Worm (Caenorhabditis elegans) whole organism, young adult: ENCODE results near the gene Y39A1C.1.

Experiments
- B0019.2 ChIP-seq: fragments of 200-800 bp; sonication (Bioruptor generic); conservative IDR thresholded peaks from 2 replicates; pipeline ENCODE4 v1.3.6; 2022; ENCODE audit warnings: missing genetic modification reagents, missing genetic modification characterization, missing compliant biosample characterization
- B0035.1 ChIP-seq: sonication (generic microtip); optimal IDR thresholded peaks from 2 replicates; lab custom pipeline; 2016; ENCODE audit warnings: missing genetic modification characterization, mild to moderate bottlenecking, missing compliant biosample characterization, missing genotype, missing genetic modification reagents
- C06A6.2 ChIP-seq: fragments of 200-800 bp; sonication (Bioruptor generic); conservative IDR thresholded peaks from 2 replicates; pipeline ENCODE4 v1.3.6; 2022; ENCODE audit warnings: missing genetic modification characterization, missing compliant biosample characterization
- D2030.7 ChIP-seq: fragments of 200-800 bp; sonication (Bioruptor generic); IDR thresholded peaks from 2 replicates; pipeline ENCODE4 v1.3.6; 2022; ENCODE audit warnings: missing genetic modification reagents, missing genetic modification characterization, missing compliant biosample characterization
- F33H1.4 ChIP-seq: fragments of 200-800 bp; sonication (Bioruptor generic); IDR thresholded peaks from 2 replicates; pipeline ENCODE4 v1.3.6; 2022; ENCODE audit warnings: missing genetic modification reagents, missing genetic modification characterization, missing compliant biosample characterization
- F37B4.10 ChIP-seq: fragments of 200-800 bp; sonication (Bioruptor generic); IDR thresholded peaks from 2 replicates; pipeline ENCODE4 v1.3.6; 2022; ENCODE audit warnings: missing genetic modification characterization, missing compliant biosample characterization
- F49E8.2 ChIP-seq: sonication (generic microtip); optimal IDR thresholded peaks from 3 replicates; lab custom pipeline; 2017; ENCODE audit warnings: missing genetic modification characterization, mild to moderate bottlenecking, missing compliant biosample characterization, antibody characterized with exemption, moderate library complexity; ENCODE audit not compliant: insufficient read depth
- Y53G8AR.9 ChIP-seq: fragments of 200-800 bp; sonication (Bioruptor generic); conservative IDR thresholded peaks from 2 replicates; pipeline ENCODE4 v1.3.6; 2022; ENCODE audit warnings: missing genetic modification reagents, missing genetic modification characterization, missing compliant biosample characterization
- Y56A3A.18 ChIP-seq: fragments of 200-800 bp; sonication (Bioruptor generic); IDR thresholded peaks from 2 replicates; pipeline ENCODE4 v1.3.6; 2022; ENCODE audit warnings: missing genetic modification reagents, missing genetic modification characterization, missing compliant biosample characterization
- Y95B8A.8 ChIP-seq: fragments of 200-800 bp; sonication (Bioruptor generic); IDR thresholded peaks from 2 replicates; pipeline ENCODE4 v1.3.6; 2022; ENCODE audit warnings: missing genetic modification reagents, missing genetic modification characterization, missing compliant biosample characterization
- ZK185.1 ChIP-seq: sonication (generic microtip); optimal IDR thresholded peaks from 2 replicates; lab custom pipeline; 2016; ENCODE audit warnings: mild to moderate bottlenecking, missing genetic modification characterization, missing compliant biosample characterization; ENCODE audit not compliant: poor library complexity, severe bottlenecking
- akir-1 ChIP-seq: fragments of 200-800 bp; sonication (Bioruptor generic); optimal IDR thresholded peaks from 2 replicates; lab custom pipeline; 2018; ENCODE audit warnings: mild to moderate bottlenecking, missing genetic modification characterization, moderate library complexity, missing compliant biosample characterization
- atf-7 ChIP-seq: sonication (generic microtip); optimal IDR thresholded peaks from 2 replicates; lab custom pipeline; 2017; ENCODE audit warnings: mild to moderate bottlenecking, missing genetic modification characterization, missing compliant biosample characterization
- bed-1 ChIP-seq: fragments of 200-800 bp; sonication (Bioruptor generic); IDR thresholded peaks from 2 replicates; pipeline ENCODE4 v1.3.6; 2022; ENCODE audit warnings: missing genetic modification reagents, missing genetic modification characterization, missing compliant biosample characterization
- ccch-3 ChIP-seq: fragments of 200-800 bp; sonication (Bioruptor generic); optimal IDR thresholded peaks from 2 replicates; lab custom pipeline; 2018; ENCODE audit warnings: mild to moderate bottlenecking, missing genetic modification characterization, missing compliant biosample characterization
- cebp-1 ChIP-seq, 2 experiments: fragments of 200-800 bp in 1 of 2; sonication (Bioruptor generic) in 1 of 2; sonication (generic microtip) in 1 of 2; IDR thresholded peaks in 1 of 2; optimal IDR thresholded peaks in 1 of 2; 2 replicates each; pipeline versions ENCODE4 v1.3.6 to Lab custom; 2017 to 2022; ENCODE audit warnings: missing compliant biosample characterization in 2 of 2, missing genetic modification characterization in 2 of 2, mild to moderate bottlenecking in 1 of 2, missing genetic modification reagents in 1 of 2, moderate library complexity in 1 of 2
- ceh-27 ChIP-seq: fragments of 200-800 bp; sonication (Bioruptor generic); optimal IDR thresholded peaks from 2 replicates; lab custom pipeline; 2018; ENCODE audit warnings: mild to moderate bottlenecking, missing genetic modification characterization, moderate library complexity, missing compliant biosample characterization
- ceh-40 ChIP-seq: fragments of 200-800 bp; sonication (Bioruptor generic); IDR thresholded peaks from 2 replicates; pipeline ENCODE4 v1.3.6; 2022; ENCODE audit warnings: missing genetic modification characterization, missing compliant biosample characterization
- ceh-91 ChIP-seq: fragments of 200-800 bp; sonication (Bioruptor generic); IDR thresholded peaks from 2 replicates; pipeline ENCODE4 v1.3.6; 2022; ENCODE audit warnings: missing genetic modification reagents, missing genetic modification characterization, missing compliant biosample characterization
- die-1 ChIP-seq: sonication (generic microtip); optimal IDR thresholded peaks from 2 replicates; lab custom pipeline; 2016; ENCODE audit warnings: missing genotype, mild to moderate bottlenecking, missing genetic modification characterization, missing compliant biosample characterization
- dpl-1 ChIP-seq: fragments of 150-350 bp; optimal IDR thresholded peaks from 2 replicates; lab custom pipeline; 2014; ENCODE audit warnings: missing biosample characterization, missing genetic modification reagents, missing genetic modification characterization
- efl-1 ChIP-seq: fragments of 150-350 bp; optimal IDR thresholded peaks from 2 replicates; lab custom pipeline; 2014; ENCODE audit warnings: missing biosample characterization, missing genetic modification reagents, missing genetic modification characterization
- egrh-3 ChIP-seq: fragments of 200-800 bp; sonication (Bioruptor generic); IDR thresholded peaks from 2 replicates; pipeline ENCODE4 v1.3.6; 2022; ENCODE audit warnings: missing genetic modification reagents, missing genetic modification characterization, missing compliant biosample characterization
- ekl-4 ChIP-seq: fragments of 200-800 bp; sonication (Bioruptor generic); IDR thresholded peaks from 2 replicates; pipeline ENCODE4 v1.3.6; 2022; ENCODE audit warnings: missing genetic modification reagents, missing genetic modification characterization, missing compliant biosample characterization
- gei-17 ChIP-seq: fragments of 200-800 bp; sonication (Bioruptor generic); optimal IDR thresholded peaks from 2 replicates; lab custom pipeline; 2018; ENCODE audit warnings: mild to moderate bottlenecking, missing genetic modification characterization, missing compliant biosample characterization
- hlh-12 ChIP-seq: sonication (generic microtip); optimal IDR thresholded peaks from 2 replicates; lab custom pipeline; 2016; ENCODE audit warnings: missing genetic modification characterization, missing compliant biosample characterization
- hmg-1.2 ChIP-seq: fragments of 200-800 bp; sonication (Bioruptor generic); IDR thresholded peaks from 2 replicates; pipeline ENCODE4 v1.3.6; 2022; ENCODE audit warnings: missing genetic modification reagents, missing genetic modification characterization, missing compliant biosample characterization
- hsf-1 ChIP-seq: fragments of 200-800 bp; sonication (Bioruptor generic); IDR thresholded peaks from 2 replicates; pipeline ENCODE4 v1.3.6; 2022; ENCODE audit warnings: missing genetic modification reagents, missing genetic modification characterization, missing compliant biosample characterization
- lsl-1 ChIP-seq: fragments of 200-800 bp; sonication (Bioruptor generic); optimal IDR thresholded peaks from 2 replicates; lab custom pipeline; 2018; ENCODE audit warnings: mild to moderate bottlenecking, missing genetic modification characterization, moderate library complexity, missing compliant biosample characterization
- lsy-27 ChIP-seq: sonication (generic microtip); optimal IDR thresholded peaks from 2 replicates; lab custom pipeline; 2017; ENCODE audit warnings: missing genetic modification characterization, mild to moderate bottlenecking, missing compliant biosample characterization, antibody characterized with exemption, missing genotype, borderline replicate concordance; ENCODE audit not compliant: insufficient read depth
- madf-10 ChIP-seq: sonication (generic microtip); optimal IDR thresholded peaks from 2 replicates; lab custom pipeline; 2016; ENCODE audit warnings: mild to moderate bottlenecking, missing genetic modification characterization, missing compliant biosample characterization
- madf-6 ChIP-seq: fragments of 200-800 bp; sonication (Bioruptor generic); IDR thresholded peaks from 2 replicates; pipeline ENCODE4 v1.3.6; 2022; ENCODE audit warnings: missing genetic modification reagents, missing genetic modification characterization, missing compliant biosample characterization
- nfya-1 ChIP-seq: sonication (generic microtip); optimal IDR thresholded peaks from 2 replicates; lab custom pipeline; 2017; ENCODE audit warnings: antibody characterized with exemption, missing compliant biosample characterization, missing genetic modification characterization, borderline replicate concordance; ENCODE audit not compliant: insufficient read depth
- nfyb-1 ChIP-seq: fragments of 200-800 bp; sonication (Bioruptor generic); IDR thresholded peaks from 2 replicates; pipeline ENCODE4 v1.3.6; 2022; ENCODE audit warnings: missing genetic modification reagents, missing genetic modification characterization, missing compliant biosample characterization
- nhr-27 ChIP-seq: fragments of 200-800 bp; sonication (Bioruptor generic); optimal IDR thresholded peaks from 2 replicates; lab custom pipeline; 2018; ENCODE audit warnings: mild to moderate bottlenecking, missing genetic modification characterization, moderate library complexity, missing compliant biosample characterization
- nhr-80 ChIP-seq: sonication (generic microtip); optimal IDR thresholded peaks from 2 replicates; lab custom pipeline; 2016; ENCODE audit warnings: missing genetic modification characterization, missing compliant biosample characterization
- pbrm-1 ChIP-seq: fragments of 200-800 bp; sonication (Bioruptor generic); IDR thresholded peaks from 2 replicates; pipeline ENCODE4 v1.3.6; 2022; ENCODE audit warnings: missing genetic modification reagents, missing genetic modification characterization, missing compliant biosample characterization
- rpc-1 ChIP-seq, 2 experiments: fragments of 150-350 bp in 1 of 2; sonication (generic microtip) in 1 of 2; optimal IDR thresholded peaks; 2 replicates each; lab custom pipeline; 2014 to 2018; ENCODE audit warnings: missing biosample characterization in 1 of 2, missing genetic modification characterization in 1 of 2, missing genetic modification reagents in 1 of 2, missing genotype in 1 of 2
- snpc-1.1 ChIP-seq: sonication (generic microtip); optimal IDR thresholded peaks from 2 replicates; lab custom pipeline; 2017; ENCODE audit warnings: missing genetic modification characterization, mild to moderate bottlenecking, missing compliant biosample characterization, antibody characterized with exemption, moderate library complexity, missing genotype, missing genetic modification reagents; ENCODE audit not compliant: insufficient read depth
- tbp1 ChIP-seq: fragments of 200-800 bp; sonication (Bioruptor generic); optimal IDR thresholded peaks from 2 replicates; lab custom pipeline; 2018; ENCODE audit warnings: mild to moderate bottlenecking, missing genetic modification characterization, missing compliant biosample characterization
- tlf-1 ChIP-seq: fragments of 200-800 bp; sonication (Bioruptor generic); optimal IDR thresholded peaks from 2 replicates; lab custom pipeline; 2018; ENCODE audit warnings: mild to moderate bottlenecking, missing genetic modification characterization, missing compliant biosample characterization
- unc-130 ChIP-seq: sonication (generic microtip); optimal IDR thresholded peaks from 2 replicates; lab custom pipeline; 2016; ENCODE audit warnings: missing genetic modification reagents, missing genetic modification characterization, missing compliant biosample characterization
- xnd-1 ChIP-seq: sonication (generic microtip); optimal IDR thresholded peaks from 2 replicates; lab custom pipeline; 2016; ENCODE audit warnings: missing genotype, missing genetic modification reagents, missing genetic modification characterization, missing compliant biosample characterization
- zfh-2 ChIP-seq: fragments of 200-800 bp; sonication (Bioruptor generic); conservative IDR thresholded peaks from 2 replicates; pipeline ENCODE4 v1.3.6; 2022; ENCODE audit warnings: missing genetic modification reagents, missing genetic modification characterization, missing compliant biosample characterization
- zim-3 ChIP-seq: sonication (generic microtip); optimal IDR thresholded peaks from 2 replicates; lab custom pipeline; 2017; ENCODE audit warnings: mild to moderate bottlenecking, missing genetic modification characterization, moderate library complexity, missing compliant biosample characterization
- ztf-25 ChIP-seq: fragments of 200-800 bp; sonication (Bioruptor generic); IDR thresholded peaks from 2 replicates; pipeline ENCODE4 v1.3.6; 2022; ENCODE audit warnings: missing genetic modification reagents, missing genetic modification characterization, missing compliant biosample characterization
- ztf-28 ChIP-seq: fragments of 200-800 bp; sonication (Bioruptor generic); IDR thresholded peaks from 2 replicates; pipeline ENCODE4 v1.3.6; 2022; ENCODE audit warnings: missing genetic modification reagents, missing genetic modification characterization, missing compliant biosample characterization

Y39A1C.1 gene

ce11 chrIII:10807236-10807635, 48.0 kb upstream of the Y39A1C.1 start (continued):
- TF ChIP-seq tbp1 (GFP tag; lab: Kevin White, UChicago): peak; percentile 41
- TF ChIP-seq snpc-1.1 (tag; lab: Kevin White, UChicago): peak; percentile 38
- TF ChIP-seq F49E8.2: peak; percentile 83
- peak; percentile 89 for TF ChIP-seq tlf-1 (GFP tag; lab: Kevin White, UChicago)
- TF ChIP-seq ceh-40: no peak
- TF ChIP-seq akir-1 (GFP tag; lab: Kevin White, UChicago): no peak
- no peak for TF ChIP-seq ceh-27 (GFP tag; lab: Kevin White, UChicago)
- TF ChIP-seq C06A6.2 (GFP tag; lab: Robert Waterston, UW): no peak
- no peak; the same call in 1 of the 2 replicates for TF ChIP-seq ekl-4 (GFP tag; lab: Robert Waterston, UW)
- peak; percentile 99 for TF ChIP-seq efl-1 (GFP tag; lab: Kevin White, UChicago)
- peak; percentile 68 for TF ChIP-seq unc-130 (GFP tag; lab: Kevin White, UChicago)
- TF ChIP-seq zim-3 (tag; lab: Kevin White, UChicago): no peak
- no peak for TF ChIP-seq madf-10 (tag; lab: Kevin White, UChicago)
- no peak for TF ChIP-seq lsy-27 (tag; lab: Kevin White, UChicago)
- TF ChIP-seq lsl-1 (GFP tag; lab: Kevin White, UChicago): peak; percentile 75
- TF ChIP-seq die-1: no peak
- TF ChIP-seq madf-6 (GFP tag; lab: Robert Waterston, UW): peak; percentile 99
- peak; percentile 57; the same call in 1 of the 2 replicates for TF ChIP-seq hmg-1.2 (GFP tag; lab: Robert Waterston, UW)
- TF ChIP-seq ceh-91 (GFP tag; lab: Robert Waterston, UW): peak; percentile 92
- peak; percentile 97 for TF ChIP-seq xnd-1 (tag; lab: Kevin White, UChicago)
- TF ChIP-seq Y53G8AR.9 (GFP tag; lab: Robert Waterston, UW): peak; percentile 75; the same call in 1 of the 2 replicates
- no peak for TF ChIP-seq hlh-12 (tag; lab: Kevin White, UChicago)
- TF ChIP-seq Y56A3A.18: no peak
- TF ChIP-seq rpc-1 (optimal IDR thresholded peaks at IDR 0.05; lab: Kevin White, UChicago): peak; percentile 3
- TF ChIP-seq rpc-1 (tag; optimal IDR thresholded peaks at IDR 0.05; lab: Kevin White, UChicago): no peak
- TF ChIP-seq pbrm-1 (GFP tag; lab: Robert Waterston, UW): no peak; the same call in 1 of the 2 replicates
- no peak for TF ChIP-seq ZK185.1 (tag; lab: Kevin White, UChicago)
- TF ChIP-seq F37B4.10: no peak
- peak; percentile 83 for TF ChIP-seq B0019.2
- no peak for TF ChIP-seq ztf-25 (GFP tag; lab: Robert Waterston, UW)
- no peak for TF ChIP-seq nhr-27 (tag; lab: Kevin White, UChicago)
- TF ChIP-seq Y95B8A.8 (GFP tag; lab: Robert Waterston, UW): peak; percentile 80; the same call in 1 of the 2 replicates
- peak; percentile 59; the same call in 1 of the 2 replicates for TF ChIP-seq nfyb-1 (GFP tag; lab: Robert Waterston, UW)
- peak; percentile 99 for TF ChIP-seq hsf-1 (GFP tag; lab: Robert Waterston, UW)
- TF ChIP-seq dpl-1 (GFP tag; lab: Kevin White, UChicago): peak; percentile 93
- no peak for TF ChIP-seq cebp-1 (GFP tag; IDR thresholded peaks at IDR 0.05; lab: Robert Waterston, UW)
- TF ChIP-seq cebp-1 (tag; optimal IDR thresholded peaks at IDR 0.05; lab: Kevin White, UChicago): no peak
- no peak for TF ChIP-seq nhr-80
- TF ChIP-seq gei-17 (GFP tag; lab: Kevin White, UChicago): no peak
- no peak for TF ChIP-seq ccch-3 (GFP tag; lab: Kevin White, UChicago)
- no peak for TF ChIP-seq nfya-1 (tag; lab: Kevin White, UChicago)
- peak; percentile 96 for TF ChIP-seq D2030.7
- no peak for TF ChIP-seq egrh-3 (GFP tag; lab: Robert Waterston, UW)
- TF ChIP-seq atf-7: no peak
- TF ChIP-seq bed-1 (GFP tag; lab: Robert Waterston, UW): no peak
- TF ChIP-seq F33H1.4 (GFP tag; lab: Robert Waterston, UW): peak; percentile 85
- 0 out of 2 replicates have a peak, but pooled peaks have one; percentile 51 for TF ChIP-seq ztf-28
- no peak for TF ChIP-seq B0035.1
- TF ChIP-seq zfh-2 (GFP tag; lab: Robert Waterston, UW): no peak
